Worm (Caenorhabditis elegans): ENCODE measurements around the gene rps-30.

DNA sequence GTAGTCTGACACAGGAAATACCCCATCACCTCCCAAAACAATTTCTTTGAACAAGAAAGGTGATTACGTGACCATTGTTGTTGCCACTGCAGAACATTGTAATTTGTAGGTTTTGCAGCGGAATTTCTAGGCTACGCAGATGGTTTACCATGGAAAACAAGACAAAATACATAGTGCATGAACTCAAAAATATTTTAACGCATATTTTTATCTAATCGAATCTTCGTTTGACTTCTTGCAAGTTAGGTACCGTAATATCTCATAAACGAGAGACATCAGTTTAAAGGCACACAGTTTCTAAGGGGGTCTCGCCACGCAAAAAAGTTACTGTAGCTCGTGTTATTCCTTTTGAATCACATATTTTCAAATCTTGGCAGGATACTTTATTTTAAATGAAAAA, 2.6 kb downstream of the rps-30 start:
- TF ChIP-seq ama-1 (optimal IDR thresholded peaks at IDR 0.05) (no peak), hnd-1 (tag; optimal IDR thresholded peaks at IDR 0.05) (no peak), hmg-4 (GFP tag; optimal IDR thresholded peaks at IDR 0.05) (no peak)

Data from whole organism, early embryonic.